Worm (Caenorhabditis elegans): ENCODE measurements around the gene nhr-136.
A peak's percentile ranks its signal among the peaks of the same experiment; 100 is the strongest.

nhr-136 gene

ce11 chrV:12063036-12063435 lies 43.9 kb upstream of the nhr-136 start, which contains the start of gene clh-6 (continued):
- TF ChIP-seq madf-6 (GFP tag; IDR thresholded peaks at IDR 0.05): 0 out of 2 replicates have a peak, but pooled peaks have one; percentile 33

ce11 chrV:12065369-12065768 lies 41.6 kb upstream of the nhr-136 start, which contains the start of gene pqn-53:
Gene pqn-53 (minus strand): TSS chrV:12065391.
- TF ChIP-seq hsf-1 (GFP tag; IDR thresholded peaks at IDR 0.05): no peak
- TF ChIP-seq unc-62 (GFP tag; optimal IDR thresholded peaks at IDR 0.05): no peak
- TF ChIP-seq snpc-4 (GFP tag; optimal IDR thresholded peaks at IDR 0.05): no peak
- no peak for TF ChIP-seq snpc-4 (tag; optimal IDR thresholded peaks at IDR 0.05)
- 0 out of 2 replicates have a peak, but pooled peaks have one; percentile 48 for TF ChIP-seq madf-3 (GFP tag; IDR thresholded peaks at IDR 0.05)
- TF ChIP-seq ceh-91 (GFP tag; IDR thresholded peaks at IDR 0.05): no peak
- no peak for TF ChIP-seq tbp1 (GFP tag; optimal IDR thresholded peaks at IDR 0.05)
- peak; percentile 26; the same call in 1 of the 2 replicates for TF ChIP-seq hmg-1.2 (GFP tag; IDR thresholded peaks at IDR 0.05)
- peak; percentile 8 for TF ChIP-seq ZK185.1 (tag; optimal IDR thresholded peaks at IDR 0.05; ENCODE audit: poor library complexity, severe bottlenecking)
- TF ChIP-seq ceh-79 (tag; optimal IDR thresholded peaks at IDR 0.05): no peak
- TF ChIP-seq nhr-80 (tag; optimal IDR thresholded peaks at IDR 0.05): peak; percentile 12
- no peak for TF ChIP-seq F57A8.1 (GFP tag; optimal IDR thresholded peaks at IDR 0.05)
- no peak for TF ChIP-seq cebp-1 (GFP tag; IDR thresholded peaks at IDR 0.05)
- TF ChIP-seq cebp-1 (tag; optimal IDR thresholded peaks at IDR 0.05): peak; percentile 36
- TF ChIP-seq F10E7.11 (tag; optimal IDR thresholded peaks at IDR 0.05): no peak
- TF ChIP-seq ekl-4 (GFP tag; IDR thresholded peaks at IDR 0.05): 0 out of 2 replicates have a peak, but pooled peaks have one; percentile 31
- 0 out of 2 replicates have a peak, but pooled peaks have one; percentile 31 for TF ChIP-seq attf-6 (GFP tag; IDR thresholded peaks at IDR 0.05)
- peak; percentile 21 for TF ChIP-seq attf-5 (GFP tag; optimal IDR thresholded peaks at IDR 0.05)
- TF ChIP-seq madf-6 (GFP tag; IDR thresholded peaks at IDR 0.05): 0 out of 2 replicates have a peak, but pooled peaks have one; percentile 26
- TF ChIP-seq Y53F4B.3 (GFP tag; IDR thresholded peaks at IDR 0.05): no peak
- no peak for TF ChIP-seq hmg-20 (GFP tag; IDR thresholded peaks at IDR 0.05)
- TF ChIP-seq lin-54 (GFP tag; optimal IDR thresholded peaks at IDR 0.05): peak; percentile 23

- TF ChIP-seq hlh-12 (tag; optimal IDR thresholded peaks at IDR 0.05) (no peak), mcd-1 (GFP tag; IDR thresholded peaks at IDR 0.05) (no peak), rpc-1 (optimal IDR thresholded peaks at IDR 0.05) (no peak), rpc-1 (tag; optimal IDR thresholded peaks at IDR 0.05) (no peak), nfya-2 (GFP tag; IDR thresholded peaks at IDR 0.05) (no peak), snpc-3.4 (tag; optimal IDR thresholded peaks at IDR 0.05) (peak; percentile 24), lin-40 (tag; optimal IDR thresholded peaks at IDR 0.05) (no peak), nfyb-1 (GFP tag; IDR thresholded peaks at IDR 0.05) (no peak), F23B12.7 (tag; optimal IDR thresholded peaks at IDR 0.05; ENCODE audit: insufficient read depth) (peak; percentile 64), attf-3 (GFP tag; conservative IDR thresholded peaks at IDR 0.05) (no peak), F55B11.4 (tag; optimal IDR thresholded peaks at IDR 0.05; ENCODE audit: borderline replicate concordance, insufficient read depth) (no peak), nhr-80 (tag; optimal IDR thresholded peaks at IDR 0.05) (no peak), Y53G8AR.9 (GFP tag; conservative IDR thresholded peaks at IDR 0.05) (no peak), lin-54 (GFP tag; optimal IDR thresholded peaks at IDR 0.05) (no peak), lsl-1 (GFP tag; optimal IDR thresholded peaks at IDR 0.05) (peak; percentile 86), F39B2.1 (GFP tag; IDR thresholded peaks at IDR 0.05) (no peak), pbrm-1 (GFP tag; IDR thresholded peaks at IDR 0.05) (0 out of 2 replicates have a peak, but pooled peaks have one; percentile 37), K11D2.4 (GFP tag; IDR thresholded peaks at IDR 0.05) (0 out of 2 replicates have a peak, but pooled peaks have one; percentile 18), mel-28 (tag; optimal IDR thresholded peaks at IDR 0.05; ENCODE audit: borderline replicate concordance) (no peak), Y56A3A.18 (GFP tag; IDR thresholded peaks at IDR 0.05) (no peak), rcor-1 (GFP tag; IDR thresholded peaks at IDR 0.05) (no peak), B0019.2 (GFP tag; conservative IDR thresholded peaks at IDR 0.05) (no peak), B0336.3 (GFP tag; IDR thresholded peaks at IDR 0.05) (no peak), hmg-1.2 (GFP tag; IDR thresholded peaks at IDR 0.05) (no peak), nhr-90 (tag; optimal IDR thresholded peaks at IDR 0.05) (no peak), zim-3 (tag; optimal IDR thresholded peaks at IDR 0.05) (no peak), mes-4 (tag; optimal IDR thresholded peaks at IDR 0.05) (no peak), ztf-18 (tag; optimal IDR thresholded peaks at IDR 0.05) (no peak)
Observed at ce11 chrV:12065859-12066258, 41.1 kb upstream of the nhr-136 start.

Data from whole organism, young adult.